Fruit fly (Drosophila melanogaster) whole organism, embryonic: ENCODE data around the gene eIF3d1.
A peak's percentile ranks its signal among the peaks of the same experiment; 100 is the strongest.

Experiments used
- Adf1 ChIP-seq: fragments of 200-800 bp; sonication (Bioruptor generic); IDR thresholded peaks from 2 replicates; pipeline ENCODE4 v1.3.6; 2022; ENCODE audit warnings: missing biosample characterization, missing genetic modification characterization
- B-H2 ChIP-seq: fragments of 200-800 bp; sonication (Bioruptor generic); optimal IDR thresholded peaks from 2 replicates; lab custom pipeline; 2018; ENCODE audit warnings: missing biosample characterization, mild to moderate bottlenecking, missing genetic modification characterization
- C15 ChIP-seq: fragments of 200-800 bp; sonication (Bioruptor generic); IDR thresholded peaks from 3 replicates; pipeline ENCODE4 v1.3.6; 2022; ENCODE audit warnings: missing biosample characterization, missing genetic modification characterization
- CG10209 ChIP-seq: fragments of 200-800 bp; sonication (Bioruptor generic); optimal IDR thresholded peaks from 3 replicates; lab custom pipeline; 2017; ENCODE audit warnings: missing biosample characterization, mild to moderate bottlenecking, missing genetic modification characterization, missing genetic modification reagents
- CG10267 ChIP-seq: fragments of 200-800 bp; sonication (Bioruptor generic); optimal IDR thresholded peaks from 2 replicates; lab custom pipeline; 2018; ENCODE audit warnings: missing biosample characterization, mild to moderate bottlenecking, missing genetic modification characterization, moderate library complexity
- CG13775 ChIP-seq: fragments of 200-800 bp; sonication (Bioruptor generic); optimal IDR thresholded peaks from 3 replicates; lab custom pipeline; 2017; ENCODE audit warnings: missing biosample characterization, mild to moderate bottlenecking, missing genetic modification characterization
- CG13894 ChIP-seq: fragments of 200-800 bp; sonication (Bioruptor generic); optimal IDR thresholded peaks from 3 replicates; lab custom pipeline; 2018; ENCODE audit warnings: missing biosample characterization, mild to moderate bottlenecking, missing genetic modification characterization, moderate library complexity
- CG14965 ChIP-seq: fragments of 200-800 bp; sonication (Bioruptor generic); optimal IDR thresholded peaks from 2 replicates; lab custom pipeline; 2016; ENCODE audit warnings: missing biosample characterization, missing genetic modification characterization, borderline replicate concordance
- CG17328 ChIP-seq: fragments of 200-800 bp; sonication (Bioruptor generic); IDR thresholded peaks from 2 replicates; pipeline ENCODE4 v1.3.6; 2022; ENCODE audit warnings: missing biosample characterization, missing genetic modification characterization
- CG17568 ChIP-seq: fragments of 200-800 bp; sonication (Bioruptor generic); optimal IDR thresholded peaks from 2 replicates; lab custom pipeline; 2018; ENCODE audit warnings: missing biosample characterization, mild to moderate bottlenecking, missing genetic modification characterization, moderate library complexity
- CG17912 ChIP-seq: fragments of 200-800 bp; sonication (Bioruptor generic); optimal IDR thresholded peaks from 2 replicates; lab custom pipeline; 2018; ENCODE audit warnings: missing biosample characterization, mild to moderate bottlenecking, missing genetic modification characterization
- CG1792 ChIP-seq: fragments of 200-800 bp; sonication (Bioruptor generic); optimal IDR thresholded peaks from 2 replicates; lab custom pipeline; 2016; ENCODE audit warnings: missing biosample characterization, missing genetic modification characterization
- CG2889 ChIP-seq: fragments of 200-800 bp; sonication (Bioruptor generic); IDR thresholded peaks from 3 replicates; pipeline ENCODE4 v1.3.6; 2022; ENCODE audit warnings: missing biosample characterization, missing genetic modification characterization
- CG31388 ChIP-seq: fragments of 200-800 bp; sonication (Bioruptor generic); optimal IDR thresholded peaks from 2 replicates; lab custom pipeline; 2016; ENCODE audit warnings: missing biosample characterization, missing genetic modification characterization
- CG42726 ChIP-seq: fragments of 200-800 bp; sonication (Bioruptor generic); IDR thresholded peaks from 2 replicates; pipeline ENCODE4 v1.3.6; 2022; ENCODE audit warnings: missing biosample characterization, missing genetic modification characterization; ENCODE audit not compliant: partially characterized antibody
- CG4328 ChIP-seq: fragments of 200-800 bp; sonication (Bioruptor generic); optimal IDR thresholded peaks from 3 replicates; lab custom pipeline; 2017; ENCODE audit warnings: missing biosample characterization, missing genetic modification reagents, missing genetic modification characterization
- CG4617 ChIP-seq: fragments of 200-800 bp; sonication (Bioruptor generic); optimal IDR thresholded peaks from 3 replicates; lab custom pipeline; 2016; ENCODE audit warnings: missing biosample characterization, missing genetic modification characterization, borderline replicate concordance
- CG4707 ChIP-seq: fragments of 200-800 bp; sonication (Bioruptor generic); optimal IDR thresholded peaks from 2 replicates; lab custom pipeline; 2018; ENCODE audit warnings: missing biosample characterization, mild to moderate bottlenecking, missing genetic modification characterization, moderate library complexity
- CG6791 ChIP-seq: fragments of 200-800 bp; sonication (Bioruptor generic); IDR thresholded peaks from 3 replicates; pipeline ENCODE4 v1.3.6; 2022; ENCODE audit warnings: missing biosample characterization, missing genetic modification characterization; ENCODE audit not compliant: partially characterized antibody
- CG7963 ChIP-seq: fragments of 200-800 bp; sonication (Bioruptor generic); IDR thresholded peaks from 3 replicates; pipeline ENCODE4 v1.3.6; 2022; ENCODE audit warnings: missing biosample characterization, missing genetic modification characterization; ENCODE audit not compliant: partially characterized antibody
- CG9609 ChIP-seq: fragments of 200-800 bp; sonication (Bioruptor generic); optimal IDR thresholded peaks from 3 replicates; lab custom pipeline; 2016; ENCODE audit warnings: missing biosample characterization, missing genetic modification characterization
- CHES-1-like ChIP-seq: fragments of 200-800 bp; sonication (Bioruptor generic); optimal IDR thresholded peaks from 2 replicates; lab custom pipeline; 2016; ENCODE audit warnings: missing biosample characterization, missing genetic modification characterization
- CTCF ChIP-seq: fragments of 200-800 bp; sonication (Bioruptor generic); optimal IDR thresholded peaks from 2 replicates; lab custom pipeline; 2017; ENCODE audit warnings: missing biosample characterization, mild to moderate bottlenecking, missing genetic modification characterization, moderate library complexity
- Dek ChIP-seq: fragments of 200-800 bp; sonication (Bioruptor generic); optimal IDR thresholded peaks from 3 replicates; lab custom pipeline; 2019; ENCODE audit warnings: missing biosample characterization, mild to moderate bottlenecking, missing genetic modification characterization, moderate library complexity
- Dll ChIP-seq: fragments of 200-800 bp; sonication (Bioruptor generic); IDR thresholded peaks from 4 replicates; pipeline ENCODE4 v1.3.6; 2022; ENCODE audit warnings: missing biosample characterization, missing genetic modification characterization; ENCODE audit not compliant: partially characterized antibody
- Ets97D ChIP-seq: fragments of 200-800 bp; sonication (Bioruptor generic); optimal IDR thresholded peaks from 3 replicates; lab custom pipeline; 2016; ENCODE audit warnings: missing biosample characterization, missing genetic modification characterization
- Fer1 ChIP-seq: fragments of 200-800 bp; sonication (Bioruptor generic); optimal IDR thresholded peaks from 2 replicates; lab custom pipeline; 2017; ENCODE audit warnings: missing biosample characterization, mild to moderate bottlenecking, missing genetic modification characterization
- HLHmδ ChIP-seq: fragments of 200-800 bp; sonication (Bioruptor generic); optimal IDR thresholded peaks from 2 replicates; lab custom pipeline; 2018; ENCODE audit warnings: missing biosample characterization, mild to moderate bottlenecking, missing genetic modification characterization, moderate library complexity
- Hand ChIP-seq: fragments of 200-800 bp; sonication (Bioruptor generic); optimal IDR thresholded peaks from 2 replicates; lab custom pipeline; 2017; ENCODE audit warnings: mild to moderate bottlenecking, missing biosample characterization, missing genetic modification reagents, missing genetic modification characterization
- Hr39 ChIP-seq: fragments of >200 bp; optimal IDR thresholded peaks from 2 replicates; lab custom pipeline; 2017
- Hr51 ChIP-seq, 2 experiments: fragments of 200-800 bp; sonication (Bioruptor generic); optimal IDR thresholded peaks; 2 replicates in 1 of 2; 3 replicates in 1 of 2; lab custom pipeline; 2016 to 2018; ENCODE audit warnings: missing biosample characterization in 2 of 2, missing genetic modification characterization in 2 of 2, mild to moderate bottlenecking in 1 of 2, moderate library complexity in 1 of 2
- Mes4 ChIP-seq: fragments of 200-800 bp; sonication (Bioruptor generic); optimal IDR thresholded peaks from 2 replicates; lab custom pipeline; 2016; ENCODE audit warnings: missing biosample characterization, missing genetic modification characterization
- Xbp1 ChIP-seq: fragments of 200-800 bp; sonication (Bioruptor generic); optimal IDR thresholded peaks from 3 replicates; lab custom pipeline; 2016; ENCODE audit warnings: missing biosample characterization, mild to moderate bottlenecking, missing genetic modification characterization
- ci ChIP-seq: fragments of 200-800 bp; sonication (Bioruptor generic); IDR thresholded peaks from 3 replicates; pipeline ENCODE4 v1.3.6; 2022; ENCODE audit warnings: missing biosample characterization, missing genetic modification characterization
- da ChIP-seq: fragments of 200-800 bp; sonication (Bioruptor generic); optimal IDR thresholded peaks from 2 replicates; lab custom pipeline; 2016; ENCODE audit warnings: missing biosample characterization, missing genetic modification characterization
- dpn ChIP-seq, 2 experiments: fragments of 200-800 bp; sonication (Bioruptor generic); optimal IDR thresholded peaks; 3 replicates each; lab custom pipeline; 2016; ENCODE audit warnings: missing biosample characterization in 2 of 2, missing genetic modification characterization in 2 of 2
- gcm2 ChIP-seq: fragments of 200-800 bp; sonication (Bioruptor generic); optimal IDR thresholded peaks from 2 replicates; lab custom pipeline; 2016; ENCODE audit warnings: missing biosample characterization, missing genetic modification characterization
- gsb ChIP-seq: fragments of 200-800 bp; sonication (Bioruptor generic); IDR thresholded peaks from 2 replicates; pipeline ENCODE4 v1.3.6; 2022; ENCODE audit warnings: missing biosample characterization, missing genetic modification characterization
- ind ChIP-seq: fragments of 200-800 bp; sonication (Bioruptor generic); optimal IDR thresholded peaks from 3 replicates; lab custom pipeline; 2016; ENCODE audit warnings: missing biosample characterization, missing genetic modification characterization
- lbe ChIP-seq: fragments of 200-800 bp; sonication (Bioruptor generic); optimal IDR thresholded peaks from 2 replicates; lab custom pipeline; 2016; ENCODE audit warnings: missing biosample characterization, mild to moderate bottlenecking, missing genetic modification characterization
- lmd ChIP-seq: fragments of 200-800 bp; sonication (Bioruptor generic); IDR thresholded peaks from 2 replicates; pipeline ENCODE4 v1.3.6; 2022; ENCODE audit warnings: missing biosample characterization, missing genetic modification characterization
- mirr ChIP-seq: fragments of 200-800 bp; sonication (Bioruptor generic); optimal IDR thresholded peaks from 3 replicates; lab custom pipeline; 2018; ENCODE audit warnings: missing biosample characterization, mild to moderate bottlenecking, missing genetic modification characterization
- p53 ChIP-seq: fragments of 200-800 bp; sonication (Bioruptor generic); optimal IDR thresholded peaks from 2 replicates; lab custom pipeline; 2016; ENCODE audit warnings: missing biosample characterization, missing genetic modification characterization
- pzg ChIP-seq: fragments of 200-800 bp; sonication (Bioruptor generic); optimal IDR thresholded peaks from 3 replicates; lab custom pipeline; 2018; ENCODE audit warnings: missing biosample characterization, mild to moderate bottlenecking, missing genetic modification characterization, moderate library complexity
- repo ChIP-seq: fragments of 200-800 bp; sonication (Bioruptor generic); optimal IDR thresholded peaks from 2 replicates; lab custom pipeline; 2016; ENCODE audit warnings: missing biosample characterization, missing genetic modification characterization
- sens-2 ChIP-seq: fragments of 200-800 bp; sonication (Bioruptor generic); IDR thresholded peaks from 2 replicates; pipeline ENCODE4 v1.3.6; 2022; ENCODE audit warnings: missing biosample characterization, missing genetic modification characterization
- tap ChIP-seq: fragments of 200-800 bp; optimal IDR thresholded peaks from 3 replicates; lab custom pipeline; 2019; ENCODE audit warnings: missing biosample characterization, mild to moderate bottlenecking, missing genetic modification characterization, moderate library complexity
- tin ChIP-seq: fragments of 200-800 bp; sonication (Bioruptor generic); optimal IDR thresholded peaks from 3 replicates; lab custom pipeline; 2016; ENCODE audit warnings: missing biosample characterization, missing genetic modification characterization
- toy ChIP-seq: fragments of 200-800 bp; sonication (Bioruptor generic); IDR thresholded peaks from 2 replicates; pipeline ENCODE4 v1.3.6; 2022; ENCODE audit warnings: missing biosample characterization, missing genetic modification characterization
- ttk ChIP-seq: fragments of 200-800 bp; sonication (Bioruptor generic); IDR thresholded peaks from 2 replicates; pipeline ENCODE4 v2.1.2; 2022; ENCODE audit warnings: missing biosample characterization, missing genetic modification characterization

Gene eIF3d1

dm6 chr3R:23723381-23724034, 43.7 kb downstream of the eIF3d1 start (continued):
- TF ChIP-seq tap (peak; percentile 76), ttk (GFP tag; lab: Robert Waterston, UW) (peak; percentile 36; the same call in 1 of the 2 replicates), repo (GFP tag; lab: Kevin White, UChicago) (peak; percentile 85), CG13894 (tag; lab: Kevin White, UChicago) (no peak), CTCF (GFP tag; lab: Kevin White, UChicago) (no peak), B-H2 (GFP tag; lab: Kevin White, UChicago) (no peak), CG4328 (GFP tag; lab: Kevin White, UChicago) (peak; percentile 83), C15 (no peak), mirr (GFP tag; lab: Kevin White, UChicago) (peak; percentile 74), CG1792 (GFP tag; lab: Kevin White, UChicago) (no peak), Ets97D (GFP tag; lab: Kevin White, UChicago) (no peak), da (GFP tag; lab: Kevin White, UChicago) (no peak), Hand (GFP tag; lab: Kevin White, UChicago) (no peak), CG6791 (GFP tag; lab: Robert Waterston, UW) (no peak), Dll (GFP tag; lab: Robert Waterston, UW) (no peak), gsb (GFP tag; lab: Robert Waterston, UW) (peak; percentile 59; the same call in 1 of the 2 replicates), Hr39 (lab: Kevin White, UChicago) (no peak), CG2889 (GFP tag; lab: Robert Waterston, UW) (no peak), Fer1 (GFP tag; lab: Kevin White, UChicago) (peak; percentile 80), CG7963 (no peak), HLHmδ (GFP tag; lab: Kevin White, UChicago) (peak; percentile 36), CG17328 (GFP tag; lab: Robert Waterston, UW) (peak; percentile 38; the same call in 1 of the 2 replicates), CG31388 (GFP tag; lab: Kevin White, UChicago) (no peak), Dek (no peak), sens-2 (no peak), dpn (GFP tag; optimal IDR thresholded peaks at IDR 0.05; lab: Kevin White, UChicago) (no peak), Adf1 (GFP tag; lab: Robert Waterston, UW) (no peak), CG10209 (peak; percentile 31), CG9609 (no peak), CG42726 (no peak), p53 (peak; percentile 61), gcm2 (GFP tag; lab: Kevin White, UChicago) (no peak), lbe (GFP tag; lab: Kevin White, UChicago) (peak; percentile 39), CHES-1-like (peak; percentile 6), Mes4 (GFP tag; lab: Kevin White, UChicago) (peak; percentile 47), Xbp1 (GFP tag; lab: Kevin White, UChicago) (no peak), CG10267 (peak; percentile 11), CG17568 (peak; percentile 48), CG14965 (GFP tag; lab: Kevin White, UChicago) (peak; percentile 63), pzg (no peak), tin (no peak), Hr51 (GFP tag; optimal IDR thresholded peaks at IDR 0.05; lab: Kevin White, UChicago) (no peak), toy (GFP tag; lab: Robert Waterston, UW) (no peak; the same call in 1 of the 2 replicates), CG4617 (GFP tag; lab: Kevin White, UChicago) (no peak), CG17912 (peak; percentile 32), ind (peak; percentile 18), CG4707 (GFP tag; lab: Kevin White, UChicago) (peak; percentile 59), CG13775 (no peak), lmd (peak; percentile 30; the same call in 1 of the 2 replicates), ci (GFP tag; lab: Robert Waterston, UW) (peak; percentile 81)
